Worm (Caenorhabditis elegans): Measurements from ENCODE around the gene K08E4.3.

The K08E4.3 gene

DNA sequence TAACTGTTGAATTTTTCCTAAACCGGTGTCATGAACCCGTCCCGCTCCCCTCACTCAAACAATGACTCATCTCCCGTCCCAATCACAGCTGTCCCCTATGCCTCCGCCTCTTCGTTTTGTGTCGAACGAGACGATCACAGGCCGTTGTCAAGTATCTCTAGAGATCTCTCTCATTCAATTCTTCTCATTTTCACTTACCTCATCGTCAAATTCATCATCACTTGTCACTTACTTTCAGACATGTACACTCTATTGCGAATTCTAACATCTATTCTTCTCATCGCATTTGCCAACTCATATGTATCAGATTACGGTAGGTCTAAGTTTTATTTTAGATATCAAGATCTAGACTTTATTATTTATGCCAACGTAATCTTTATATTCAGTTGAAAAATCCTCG is at the start of gene K08E4.3:
Gene K08E4.3, plus strand, starts transcription at position 235 of the 400 bp plus-strand sequence.
- no peak for TF ChIP-seq sem-4 (tag; optimal IDR thresholded peaks at IDR 0.05)
- TF ChIP-seq nhr-129 (tag; optimal IDR thresholded peaks at IDR 0.05) = peak; percentile 30

DNA sequence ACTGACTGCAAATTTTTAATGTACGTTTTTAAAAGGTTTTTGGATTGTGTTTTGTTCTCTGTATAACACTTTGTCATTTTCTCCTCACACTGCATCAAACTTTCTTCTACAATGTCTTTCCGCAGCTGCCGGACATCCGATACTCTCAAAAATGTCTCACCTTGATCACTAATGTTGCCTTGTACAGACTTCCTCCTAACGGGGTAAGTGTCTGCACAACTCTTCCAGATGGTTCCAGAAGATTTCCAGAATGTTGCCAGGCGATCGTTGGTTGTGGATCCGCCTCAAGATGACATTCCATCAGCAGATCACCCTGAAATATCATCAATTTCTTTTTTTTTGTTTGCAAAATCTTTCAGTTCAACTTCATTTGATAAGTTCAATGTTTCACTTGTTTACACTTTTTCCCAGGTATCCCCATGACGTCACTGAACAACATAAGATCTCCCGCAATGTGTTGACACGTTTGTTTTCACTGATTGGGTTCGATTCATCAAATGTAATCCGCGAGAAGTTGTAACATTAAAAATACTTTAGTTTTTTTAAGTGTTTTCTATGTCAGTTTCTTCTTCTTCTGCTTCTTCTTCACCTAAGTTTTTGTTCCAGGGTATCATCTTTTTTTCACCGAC is 48.4 kb upstream of the K08E4.3 start:
- peak; percentile 33 for TF ChIP-seq sma-9 (GFP tag; optimal IDR thresholded peaks at IDR 0.05)
- no peak for TF ChIP-seq sma-9 (tag; optimal IDR thresholded peaks at IDR 0.05)
- TF ChIP-seq elt-3 (tag; optimal IDR thresholded peaks at IDR 0.05) = no peak
- TF ChIP-seq mab-5 (tag; optimal IDR thresholded peaks at IDR 0.05) = no peak
- peak; percentile 56 for TF ChIP-seq nhr-129 (tag; optimal IDR thresholded peaks at IDR 0.05)
- peak; percentile 24 for TF ChIP-seq F13H6.1 (tag; optimal IDR thresholded peaks at IDR 0.05)
- TF ChIP-seq nhr-237 (tag; optimal IDR thresholded peaks at IDR 0.05) = no peak
- TF ChIP-seq nhr-21 (tag; optimal IDR thresholded peaks at IDR 0.05) = no peak
- TF ChIP-seq ztf-11 (tag; optimal IDR thresholded peaks at IDR 0.05) = no peak

DNA sequence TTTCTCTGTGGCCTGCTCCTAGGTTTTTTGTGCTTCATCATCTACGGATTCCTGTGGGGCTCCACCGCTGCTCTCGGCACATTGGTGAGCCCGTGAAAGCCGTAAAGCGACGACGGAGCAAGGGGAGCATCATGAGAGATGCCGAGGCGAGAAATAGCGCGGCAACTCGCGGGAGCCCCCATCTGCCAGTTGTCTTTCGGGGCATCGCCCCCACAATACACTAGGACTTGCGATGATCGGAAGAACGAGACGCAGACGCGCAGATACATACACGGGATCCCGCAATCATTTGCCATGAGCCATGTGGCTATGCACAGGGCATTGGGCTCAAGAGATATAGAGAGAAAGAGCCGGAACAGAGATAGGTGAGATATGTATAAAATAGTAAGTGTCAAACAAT is 47.2 kb upstream of the K08E4.3 start:
- TF ChIP-seq sma-9 (GFP tag; optimal IDR thresholded peaks at IDR 0.05) (peak; percentile 52), sma-9 (tag; optimal IDR thresholded peaks at IDR 0.05) (no peak), nhr-129 (tag; optimal IDR thresholded peaks at IDR 0.05) (peak; percentile 84), egl-27 (tag; optimal IDR thresholded peaks at IDR 0.05) (no peak), F13H6.1 (tag; optimal IDR thresholded peaks at IDR 0.05) (peak; percentile 86), nhr-6 (tag; optimal IDR thresholded peaks at IDR 0.05) (no peak), crh-2 (tag; optimal IDR thresholded peaks at IDR 0.05) (no peak), unc-62 (GFP tag; optimal IDR thresholded peaks at IDR 0.05) (no peak), gmeb-1 (tag; optimal IDR thresholded peaks at IDR 0.05) (no peak), unc-55 (GFP tag; optimal IDR thresholded peaks at IDR 0.05) (no peak), ztf-1 (GFP tag; conservative IDR thresholded peaks at IDR 0.05) (no peak), sem-4 (tag; optimal IDR thresholded peaks at IDR 0.05) (no peak)

DNA sequence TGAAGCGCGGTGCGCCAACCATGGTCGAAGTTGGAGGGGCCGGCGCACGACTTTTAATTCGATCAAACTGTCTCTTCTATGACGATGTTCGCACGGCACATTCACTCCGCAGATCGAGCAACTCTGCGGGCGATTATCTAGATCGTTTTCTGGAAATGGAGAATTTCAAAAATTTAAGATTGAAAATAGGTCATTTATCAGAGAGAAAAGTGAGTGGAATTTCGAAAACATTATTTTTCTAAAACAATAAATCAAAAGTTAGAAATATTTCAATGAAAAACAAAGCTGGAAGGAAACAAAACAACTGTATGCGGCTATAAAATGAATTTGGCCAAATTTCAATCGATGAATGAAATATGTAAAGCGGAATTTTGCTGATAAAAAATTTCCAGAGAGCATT is 46.7 kb upstream of the K08E4.3 start, which contains the start of the genes ZK617.26 and unc-22:
Gene ZK617.26, minus strand, starts transcription at position 101 of the 400 bp plus-strand sequence.
Gene unc-22, minus strand, starts transcription at position 149 of the 400 bp plus-strand sequence.
- no peak for TF ChIP-seq crh-2 (tag; optimal IDR thresholded peaks at IDR 0.05)
- no peak for TF ChIP-seq nhr-11 (tag; optimal IDR thresholded peaks at IDR 0.05)
- TF ChIP-seq gmeb-1 (tag; optimal IDR thresholded peaks at IDR 0.05) = no peak
- no peak for TF ChIP-seq mbf-1 (tag; optimal IDR thresholded peaks at IDR 0.05)
- no peak for TF ChIP-seq lin-11 (tag; optimal IDR thresholded peaks at IDR 0.05)
- no peak for TF ChIP-seq blmp-1 (tag; optimal IDR thresholded peaks at IDR 0.05; ENCODE audit: insufficient read depth)
- no peak for TF ChIP-seq F13H6.1 (tag; optimal IDR thresholded peaks at IDR 0.05)
- TF ChIP-seq nhr-10 (tag; optimal IDR thresholded peaks at IDR 0.05) = no peak
- TF ChIP-seq nhr-237 (tag; optimal IDR thresholded peaks at IDR 0.05) = no peak
- no peak for TF ChIP-seq lin-39 (tag; optimal IDR thresholded peaks at IDR 0.05)

DNA sequence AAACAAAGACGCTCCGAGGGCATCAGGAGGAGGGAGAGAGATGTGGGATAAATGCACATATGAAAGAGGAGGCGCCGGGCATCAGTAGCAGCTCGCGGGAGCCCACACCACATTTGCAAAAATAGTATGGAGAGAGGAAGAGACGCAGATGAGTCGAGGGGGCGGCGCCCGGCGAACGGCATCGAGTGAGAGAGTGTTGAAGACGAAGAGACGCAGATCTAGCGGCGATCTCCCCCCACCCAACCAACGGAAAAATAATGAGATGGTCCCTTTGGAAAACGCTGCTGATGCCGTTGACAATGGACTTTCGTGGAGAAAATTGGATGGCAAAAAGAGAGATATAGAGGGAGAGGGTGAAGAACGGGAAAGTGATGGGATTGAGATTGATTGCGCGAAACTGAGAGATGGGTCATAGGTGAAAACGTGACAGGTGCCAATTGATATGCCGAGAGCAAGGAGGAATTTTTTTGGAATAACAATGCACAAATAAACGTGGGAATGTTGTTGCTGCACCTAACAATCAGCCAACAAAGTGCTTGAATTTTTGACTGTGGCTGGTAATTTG is 45.0 kb upstream of the K08E4.3 start:
- TF ChIP-seq dmd-4 (tag; optimal IDR thresholded peaks at IDR 0.05) (no peak), mbf-1 (tag; optimal IDR thresholded peaks at IDR 0.05) (no peak), nhr-129 (tag; optimal IDR thresholded peaks at IDR 0.05) (peak; percentile 72), ama-1 (optimal IDR thresholded peaks at IDR 0.05) (no peak), mab-5 (tag; optimal IDR thresholded peaks at IDR 0.05) (peak; percentile 18), sma-9 (GFP tag; optimal IDR thresholded peaks at IDR 0.05) (peak; percentile 68), sma-9 (tag; optimal IDR thresholded peaks at IDR 0.05) (no peak), lin-39 (tag; optimal IDR thresholded peaks at IDR 0.05) (no peak), fos-1 (tag; optimal IDR thresholded peaks at IDR 0.05) (no peak), lsy-2 (tag; optimal IDR thresholded peaks at IDR 0.05) (peak in 1 of 2 experiments; percentile 6), R02D3.7 (tag; optimal IDR thresholded peaks at IDR 0.05) (no peak), lin-13 (GFP tag; optimal IDR thresholded peaks at IDR 0.05) (no peak), egl-27 (tag; optimal IDR thresholded peaks at IDR 0.05) (no peak), snpc-4 (tag; optimal IDR thresholded peaks at IDR 0.05) (no peak), F13H6.1 (tag; optimal IDR thresholded peaks at IDR 0.05) (peak; percentile 80), nhr-11 (tag; optimal IDR thresholded peaks at IDR 0.05) (no peak), C34F6.9 (tag; optimal IDR thresholded peaks at IDR 0.05) (no peak)

All from whole organism, L2 larva.